Worm (Caenorhabditis elegans): ENCODE measurements around the gene ZK418.7.

- no peak for TF ChIP-seq pqm-1 (tag; optimal IDR thresholded peaks at IDR 0.05)
- TF ChIP-seq fkh-8 (tag; optimal IDR thresholded peaks at IDR 0.05) = no peak
- TF ChIP-seq lin-13 (GFP tag; optimal IDR thresholded peaks at IDR 0.05) = no peak
- TF ChIP-seq tbx-2 (tag; optimal IDR thresholded peaks at IDR 0.05) = no peak
- TF ChIP-seq skn-1 (tag; optimal IDR thresholded peaks at IDR 0.05) = no peak
- TF ChIP-seq mef-2 (tag; optimal IDR thresholded peaks at IDR 0.05) = no peak
Observed at ce11 chrIII:7067385-7067896, 13.1 kb downstream of the ZK418.7 start, which contains the start of gene ger-1.
